Worm (Caenorhabditis elegans): ENCODE measurements around the gene F48F7.5.

DNA sequence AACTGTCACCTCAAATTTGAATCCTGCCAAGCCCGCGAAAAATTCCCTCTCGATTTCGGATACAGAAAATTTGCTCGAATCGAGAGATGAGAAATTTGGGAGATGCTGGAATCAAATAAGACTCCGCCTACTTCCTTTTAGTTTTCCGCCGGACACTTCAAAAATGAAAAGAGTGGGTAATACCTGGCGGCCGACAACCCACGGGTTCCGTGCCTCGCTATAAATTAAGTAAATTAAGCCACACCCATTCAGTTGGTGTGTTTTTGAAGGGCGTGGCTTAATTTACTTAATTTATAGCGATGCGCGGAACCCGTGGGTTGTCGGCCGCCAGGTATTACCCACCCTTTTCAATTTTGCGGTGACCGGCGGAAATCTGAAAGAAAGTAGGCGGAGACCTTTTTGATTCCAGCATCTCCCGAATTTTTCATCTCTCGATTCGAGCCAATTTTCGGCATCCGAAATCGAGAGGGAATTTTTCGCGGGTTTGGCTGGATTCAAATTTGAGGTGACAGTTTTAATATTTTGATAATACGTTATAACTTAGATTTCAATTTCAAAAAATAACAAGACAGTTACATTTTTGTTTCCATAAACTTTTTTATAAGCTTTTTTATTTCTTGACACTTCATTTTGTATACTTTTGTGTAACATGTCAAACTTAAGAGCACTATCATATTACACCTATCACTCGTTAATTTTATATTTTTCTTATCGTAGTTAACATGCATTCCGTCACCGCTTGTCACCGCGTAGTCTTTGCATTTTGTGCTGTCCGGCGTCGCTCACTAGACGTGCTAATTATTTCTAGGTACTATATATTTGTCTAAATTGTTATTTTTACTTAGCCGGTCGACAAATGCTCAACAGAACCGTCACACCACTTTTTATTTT is 28.5 kb upstream of the F48F7.5 start:
- no peak for TF ChIP-seq ama-1 (optimal IDR thresholded peaks at IDR 0.05)
- TF ChIP-seq hnd-1 (tag; optimal IDR thresholded peaks at IDR 0.05) = no peak
- no peak for TF ChIP-seq F13C5.2 (tag; optimal IDR thresholded peaks at IDR 0.05)
- no peak for TF ChIP-seq hmg-4 (GFP tag; optimal IDR thresholded peaks at IDR 0.05)
- no peak for TF ChIP-seq tbx-11 (GFP tag; IDR thresholded peaks at IDR 0.05)
- no peak for TF ChIP-seq ceh-36 (tag; optimal IDR thresholded peaks at IDR 0.05)
- no peak for TF ChIP-seq aly-1 (tag; optimal IDR thresholded peaks at IDR 0.05)
